Fruit fly (Drosophila melanogaster): ENCODE data around the gene Smox.

DNA sequence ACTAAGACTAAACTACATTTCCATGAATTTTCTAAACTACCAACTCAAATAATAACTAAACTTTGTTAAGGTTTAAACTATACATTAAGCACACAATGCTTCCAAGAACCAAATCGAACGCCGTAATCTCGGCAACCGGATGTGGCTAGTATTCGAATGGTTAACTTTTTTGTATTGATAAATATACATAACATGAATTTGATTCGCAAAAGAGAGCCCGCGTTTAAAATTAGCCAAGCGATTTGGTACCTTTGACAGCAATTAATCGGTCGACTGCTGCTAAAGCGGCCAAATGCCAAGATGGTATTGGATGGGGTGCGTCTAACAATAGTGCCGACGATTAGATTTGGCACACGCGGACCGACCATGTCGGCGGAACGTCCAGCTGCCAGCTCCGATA lies 5.6 kb upstream of the Smox start, which contains the start of gene CG15336:
- TF ChIP-seq CG15336 (GFP tag; IDR thresholded peaks at IDR 0.05) = no peak
- no peak for TF ChIP-seq dac (GFP tag; optimal IDR thresholded peaks at IDR 0.05)
- TF ChIP-seq Ets21C (GFP tag; optimal IDR thresholded peaks at IDR 0.05) = no peak
- no peak for TF ChIP-seq CG11294 (GFP tag; IDR thresholded peaks at IDR 0.05)
- TF ChIP-seq lz (GFP tag; optimal IDR thresholded peaks at IDR 0.05) = no peak
- TF ChIP-seq CG11762 (GFP tag; optimal IDR thresholded peaks at IDR 0.05; ENCODE audit: insufficient read depth) = no peak
- no peak for TF ChIP-seq CG1621 (tag; optimal IDR thresholded peaks at IDR 0.05)
- TF ChIP-seq CG11902 (GFP tag; optimal IDR thresholded peaks at IDR 0.05) = no peak
- TF ChIP-seq topi (GFP tag; optimal IDR thresholded peaks at IDR 0.05) = no peak
- no peak for TF ChIP-seq Hr39 (GFP tag; optimal IDR thresholded peaks at IDR 0.05)
- TF ChIP-seq achi (GFP tag; optimal IDR thresholded peaks at IDR 0.05) = no peak
- TF ChIP-seq fd59A (GFP tag; optimal IDR thresholded peaks at IDR 0.05) = no peak

Data from whole organism, prepupa.